Fruit fly (Drosophila melanogaster) whole organism, pupa: ENCODE results near the gene BBS8.

Experiments
- CG10348 ChIP-seq: fragments of 200-800 bp; sonication (Bioruptor generic); IDR thresholded peaks from 2 replicates; pipeline ENCODE4 v1.3.6; 2022; ENCODE audit warnings: missing biosample characterization, missing genetic modification characterization
- D1 ChIP-seq: fragments of 200-800 bp; sonication (Bioruptor generic); optimal IDR thresholded peaks from 2 replicates; lab custom pipeline; 2018; ENCODE audit warnings: missing biosample characterization, mild to moderate bottlenecking, missing genetic modification characterization, moderate library complexity
- gl ChIP-seq: fragments of 200-800 bp; sonication (Bioruptor generic); optimal IDR thresholded peaks from 2 replicates; lab custom pipeline; 2018; ENCODE audit warnings: missing biosample characterization, mild to moderate bottlenecking, missing genetic modification characterization
- rn ChIP-seq: fragments of 200-800 bp; sonication (Bioruptor generic); IDR thresholded peaks from 2 replicates; pipeline ENCODE4 v1.3.6; 2022; ENCODE audit warnings: missing biosample characterization, missing genetic modification characterization

DNA sequence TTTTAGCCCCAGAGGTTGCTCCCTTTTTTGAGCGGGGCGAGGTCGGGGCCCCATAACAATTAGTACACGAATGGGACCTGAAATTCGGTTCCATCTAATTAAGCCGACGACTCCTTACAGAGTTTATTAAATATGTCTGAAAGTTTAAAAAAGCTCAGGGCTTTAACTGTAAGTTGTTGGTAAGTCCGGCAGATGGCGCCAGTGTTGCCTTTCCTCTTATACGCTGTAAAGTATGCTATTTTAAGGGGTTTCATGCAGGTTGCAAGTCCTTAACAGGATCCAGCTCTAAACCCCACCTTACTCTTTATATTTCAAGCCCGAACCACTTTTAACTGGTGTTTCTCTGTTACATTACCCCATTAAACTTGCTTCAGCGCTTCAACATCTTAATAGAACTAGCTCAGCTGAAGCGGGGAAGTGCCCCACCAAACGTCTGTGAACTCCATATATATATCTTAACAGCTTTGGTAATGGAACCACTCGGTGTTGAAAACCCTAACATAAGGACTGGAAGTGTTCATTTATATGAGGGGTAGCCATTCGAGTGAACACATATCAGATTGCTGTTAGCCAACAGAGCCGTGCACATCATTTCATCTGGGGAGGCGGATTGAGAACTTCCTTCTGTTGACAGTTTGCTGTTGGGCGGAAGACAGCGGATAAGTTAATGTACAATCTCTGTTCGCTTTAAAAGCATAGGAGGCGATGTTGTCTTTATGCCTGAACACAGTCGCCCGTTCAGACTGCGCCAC lies 27.1 kb upstream of the BBS8 start:
- TF ChIP-seq CG10348 (GFP tag; lab: Robert Waterston, UW) (no peak), rn (GFP tag; lab: Robert Waterston, UW) (no peak), D1 (no peak), gl (tag; lab: Kevin White, UChicago) (no peak)
